Fruit fly (Drosophila melanogaster) whole organism, embryonic: Measurements from ENCODE around the gene egh.

ENCODE experiments used
- Ada2b ChIP-seq: fragments of 200-800 bp; sonication (Bioruptor generic); IDR thresholded peaks from 2 replicates; pipeline ENCODE4 v1.3.6; 2022; ENCODE audit warnings: missing biosample characterization, missing genetic modification characterization
- Adf1 ChIP-seq: fragments of 200-800 bp; sonication (Bioruptor generic); IDR thresholded peaks from 2 replicates; pipeline ENCODE4 v1.3.6; 2022; ENCODE audit warnings: missing biosample characterization, missing genetic modification characterization
- Atf-2 ChIP-seq: fragments of 200-800 bp; sonication (Bioruptor generic); optimal IDR thresholded peaks from 2 replicates; lab custom pipeline; 2016; ENCODE audit warnings: missing biosample characterization, missing genetic modification characterization
- CG10267 ChIP-seq: fragments of 200-800 bp; sonication (Bioruptor generic); optimal IDR thresholded peaks from 2 replicates; lab custom pipeline; 2018; ENCODE audit warnings: missing biosample characterization, mild to moderate bottlenecking, missing genetic modification characterization, moderate library complexity
- CG10321 ChIP-seq: fragments of 200-800 bp; sonication (Bioruptor generic); IDR thresholded peaks from 2 replicates; pipeline ENCODE4 v1.3.6; 2022; ENCODE audit warnings: missing biosample characterization, missing genetic modification characterization
- CG10979 ChIP-seq: fragments of 200-800 bp; sonication (Bioruptor generic); optimal IDR thresholded peaks from 2 replicates; lab custom pipeline; 2018; ENCODE audit warnings: missing biosample characterization, mild to moderate bottlenecking, missing genetic modification characterization, moderate library complexity
- CG11695 ChIP-seq: fragments of 200-800 bp; sonication (Bioruptor generic); IDR thresholded peaks from 3 replicates; pipeline ENCODE4 v1.3.6; 2022; ENCODE audit warnings: missing biosample characterization, missing genetic modification characterization
- CG12071 ChIP-seq: fragments of 200-800 bp; sonication (Bioruptor generic); optimal IDR thresholded peaks from 3 replicates; lab custom pipeline; 2018; ENCODE audit warnings: missing biosample characterization, mild to moderate bottlenecking, missing genetic modification characterization
- CG13287 ChIP-seq: fragments of 200-800 bp; sonication (Bioruptor generic); IDR thresholded peaks from 2 replicates; pipeline ENCODE4 v1.3.6; 2022; ENCODE audit warnings: missing biosample characterization, missing genetic modification characterization; ENCODE audit not compliant: partially characterized antibody
- CG13624 ChIP-seq: fragments of 200-800 bp; sonication (Bioruptor generic); optimal IDR thresholded peaks from 2 replicates; lab custom pipeline; 2016; ENCODE audit warnings: missing biosample characterization, missing genetic modification characterization
- CG14441 ChIP-seq: fragments of 200-800 bp; sonication (Bioruptor generic); IDR thresholded peaks from 2 replicates; pipeline ENCODE4 v1.3.6; 2022; ENCODE audit warnings: missing biosample characterization, missing genetic modification characterization
- CG1529 ChIP-seq: fragments of 200-800 bp; sonication (Bioruptor generic); optimal IDR thresholded peaks from 3 replicates; lab custom pipeline; 2018; ENCODE audit warnings: missing biosample characterization, missing genetic modification characterization
- CG3847 ChIP-seq: fragments of 200-800 bp; sonication (Bioruptor generic); IDR thresholded peaks from 2 replicates; pipeline ENCODE4 v1.3.6; 2022; ENCODE audit warnings: missing biosample characterization, missing genetic modification characterization
- CG43689 ChIP-seq: fragments of 200-800 bp; sonication (Bioruptor generic); IDR thresholded peaks from 2 replicates; pipeline ENCODE4 v1.3.6; 2022; ENCODE audit warnings: missing biosample characterization, missing genetic modification characterization
- CG4854 ChIP-seq: fragments of 200-800 bp; sonication (Bioruptor generic); optimal IDR thresholded peaks from 2 replicates; lab custom pipeline; 2016; ENCODE audit warnings: missing biosample characterization, missing genetic modification characterization, inconsistent platforms
- CG5180 ChIP-seq: fragments of 200-800 bp; sonication (Bioruptor generic); optimal IDR thresholded peaks from 3 replicates; lab custom pipeline; 2017; ENCODE audit warnings: missing biosample characterization, missing genetic modification characterization, mild to moderate bottlenecking, moderate library complexity, missing genetic modification reagents
- CG6272 ChIP-seq: fragments of 200-800 bp; sonication (Bioruptor generic); IDR thresholded peaks from 2 replicates; pipeline ENCODE4 v1.3.6; 2022; ENCODE audit warnings: missing biosample characterization, missing genetic modification characterization
- CG6765 ChIP-seq: fragments of 200-800 bp; sonication (Bioruptor generic); optimal IDR thresholded peaks from 3 replicates; lab custom pipeline; 2017; ENCODE audit warnings: missing biosample characterization, mild to moderate bottlenecking, missing genetic modification characterization
- CG7786 ChIP-seq: fragments of 200-800 bp; sonication (Bioruptor generic); optimal IDR thresholded peaks from 2 replicates; lab custom pipeline; 2016; ENCODE audit warnings: missing biosample characterization, missing genetic modification characterization
- CG7928 ChIP-seq: fragments of 200-800 bp; sonication (Bioruptor generic); optimal IDR thresholded peaks from 2 replicates; lab custom pipeline; 2017; ENCODE audit warnings: missing biosample characterization, mild to moderate bottlenecking, missing genetic modification characterization
- Chrac-16 ChIP-seq: fragments of 200-800 bp; sonication (Bioruptor generic); optimal IDR thresholded peaks from 3 replicates; lab custom pipeline; 2016; ENCODE audit warnings: missing biosample characterization, missing genetic modification characterization
- D ChIP-seq, 2 experiments: fragments of 200-800 bp in 1 of 2; fragments of >200 bp in 1 of 2; sonication (Bioruptor generic) in 1 of 2; optimal IDR thresholded peaks; 2 replicates in 1 of 2; 3 replicates in 1 of 2; lab custom pipeline; 2017; ENCODE audit warnings: mild to moderate bottlenecking in 1 of 2, missing biosample characterization in 1 of 2, missing genetic modification characterization in 1 of 2, missing genetic modification reagents in 1 of 2
- D19B ChIP-seq: fragments of 200-800 bp; sonication (Bioruptor generic); optimal IDR thresholded peaks from 2 replicates; lab custom pipeline; 2017; ENCODE audit warnings: missing biosample characterization, mild to moderate bottlenecking, missing genetic modification characterization
- Dad ChIP-seq: fragments of 200-800 bp; sonication (Bioruptor generic); optimal IDR thresholded peaks from 3 replicates; lab custom pipeline; 2016; ENCODE audit warnings: missing biosample characterization, missing genetic modification characterization
- H15 ChIP-seq: fragments of 200-800 bp; sonication (Bioruptor generic); IDR thresholded peaks from 3 replicates; pipeline ENCODE4 v1.3.6; 2022; ENCODE audit warnings: missing biosample characterization, missing genetic modification characterization
- Hand ChIP-seq: fragments of 200-800 bp; sonication (Bioruptor generic); optimal IDR thresholded peaks from 2 replicates; lab custom pipeline; 2017; ENCODE audit warnings: mild to moderate bottlenecking, missing biosample characterization, missing genetic modification reagents, missing genetic modification characterization
- Hey ChIP-seq: fragments of 200-800 bp; sonication (Bioruptor generic); optimal IDR thresholded peaks from 3 replicates; lab custom pipeline; 2018; ENCODE audit warnings: missing biosample characterization, mild to moderate bottlenecking, missing genetic modification characterization
- Hr78 ChIP-seq, 2 experiments: fragments of 200-800 bp in 1 of 2; fragments of >200 bp in 1 of 2; sonication (Bioruptor generic) in 1 of 2; optimal IDR thresholded peaks; 2 replicates each; lab custom pipeline; 2017 to 2019; ENCODE audit warnings: missing biosample characterization in 2 of 2, missing genetic modification characterization in 2 of 2, mild to moderate bottlenecking in 1 of 2, moderate library complexity in 1 of 2
- Lim3 ChIP-seq: fragments of 200-800 bp; sonication (Bioruptor generic); IDR thresholded peaks from 2 replicates; pipeline ENCODE4 v1.3.6; 2022; ENCODE audit warnings: missing biosample characterization, missing genetic modification characterization
- Mad ChIP-seq: fragments of 200-800 bp; sonication (Bioruptor generic); optimal IDR thresholded peaks from 2 replicates; lab custom pipeline; 2016; ENCODE audit warnings: missing biosample characterization, missing genetic modification characterization
- Nf-YC ChIP-seq: fragments of 200-800 bp; optimal IDR thresholded peaks from 3 replicates; lab custom pipeline; 2019; ENCODE audit warnings: missing biosample characterization, mild to moderate bottlenecking, missing genetic modification characterization, moderate library complexity
- Ravus ChIP-seq: fragments of 200-800 bp; sonication (Bioruptor generic); IDR thresholded peaks from 2 replicates; pipeline ENCODE4 v1.3.6; 2022; ENCODE audit warnings: missing biosample characterization, missing genetic modification characterization
- Sox100B ChIP-seq: fragments of 200-800 bp; sonication (Bioruptor generic); optimal IDR thresholded peaks from 3 replicates; lab custom pipeline; 2018; ENCODE audit warnings: missing biosample characterization, mild to moderate bottlenecking, missing genetic modification characterization
- chm ChIP-seq: fragments of 200-800 bp; sonication (Bioruptor generic); IDR thresholded peaks from 2 replicates; pipeline ENCODE4 v1.3.6; 2022; ENCODE audit warnings: missing biosample characterization, missing genetic modification characterization
- ems ChIP-seq: fragments of 200-800 bp; sonication (Bioruptor generic); optimal IDR thresholded peaks from 3 replicates; lab custom pipeline; 2016; ENCODE audit warnings: missing biosample characterization, missing genetic modification characterization
- h ChIP-seq: fragments of >200 bp; optimal IDR thresholded peaks from 2 replicates; lab custom pipeline; 2017
- lov ChIP-seq, 2 experiments: fragments of 200-800 bp in 1 of 2; fragments of >200 bp in 1 of 2; sonication (Bioruptor generic) in 1 of 2; IDR thresholded peaks in 1 of 2; optimal IDR thresholded peaks in 1 of 2; 2 replicates in 1 of 2; 3 replicates in 1 of 2; pipeline versions ENCODE4 v1.3.6 to Lab custom; 2017 to 2022; ENCODE audit warnings: missing biosample characterization in 1 of 2, missing genetic modification characterization in 1 of 2
- nau ChIP-seq: fragments of 200-800 bp; sonication (Bioruptor generic); optimal IDR thresholded peaks from 3 replicates; lab custom pipeline; 2017; ENCODE audit warnings: missing biosample characterization, mild to moderate bottlenecking, missing genetic modification characterization, missing genetic modification reagents
- odd ChIP-seq: fragments of 200-800 bp; sonication (Bioruptor generic); optimal IDR thresholded peaks from 2 replicates; lab custom pipeline; 2017; ENCODE audit warnings: missing biosample characterization, mild to moderate bottlenecking, missing genetic modification characterization
- onecut ChIP-seq: fragments of 200-800 bp; sonication (Bioruptor generic); IDR thresholded peaks from 2 replicates; pipeline ENCODE4 v1.3.6; 2022; ENCODE audit warnings: missing biosample characterization, missing genetic modification characterization
- org-1 ChIP-seq: fragments of 200-800 bp; sonication (Bioruptor generic); optimal IDR thresholded peaks from 2 replicates; lab custom pipeline; 2017; ENCODE audit warnings: missing biosample characterization, missing genetic modification characterization
- otp ChIP-seq: fragments of 200-800 bp; sonication (Bioruptor generic); IDR thresholded peaks from 3 replicates; pipeline ENCODE4, ENCODE4 v1.3.6; 2022; ENCODE audit warnings: missing biosample characterization, missing genetic modification characterization
- p53 ChIP-seq: fragments of 200-800 bp; sonication (Bioruptor generic); optimal IDR thresholded peaks from 2 replicates; lab custom pipeline; 2016; ENCODE audit warnings: missing biosample characterization, missing genetic modification characterization
- pho ChIP-seq: fragments of 200-800 bp; sonication (Bioruptor generic); optimal IDR thresholded peaks from 2 replicates; lab custom pipeline; 2016; ENCODE audit warnings: missing biosample characterization, missing genetic modification characterization
- pnt ChIP-seq: fragments of 200-800 bp; sonication (Bioruptor generic); optimal IDR thresholded peaks from 3 replicates; lab custom pipeline; 2016; ENCODE audit warnings: missing biosample characterization, missing genetic modification characterization
- sc ChIP-seq, 3 experiments: fragments of >200 bp in 2 of 3; fragments of 200-800 bp in 1 of 3; sonication (Bioruptor generic) in 1 of 3; optimal IDR thresholded peaks; 2 replicates in 2 of 3; 3 replicates in 1 of 3; lab custom pipeline; 2017; ENCODE audit warnings: mild to moderate bottlenecking in 1 of 3, missing biosample characterization in 1 of 3, missing genetic modification characterization in 1 of 3, missing genetic modification reagents in 1 of 3
- sima ChIP-seq: fragments of 200-800 bp; sonication (Bioruptor generic); optimal IDR thresholded peaks from 2 replicates; lab custom pipeline; 2016; ENCODE audit warnings: missing biosample characterization, missing genetic modification characterization
- zf30C ChIP-seq: fragments of 200-800 bp; sonication (Bioruptor generic); optimal IDR thresholded peaks from 3 replicates; lab custom pipeline; 2018; ENCODE audit warnings: missing biosample characterization, mild to moderate bottlenecking, missing genetic modification characterization

egh gene

DNA sequence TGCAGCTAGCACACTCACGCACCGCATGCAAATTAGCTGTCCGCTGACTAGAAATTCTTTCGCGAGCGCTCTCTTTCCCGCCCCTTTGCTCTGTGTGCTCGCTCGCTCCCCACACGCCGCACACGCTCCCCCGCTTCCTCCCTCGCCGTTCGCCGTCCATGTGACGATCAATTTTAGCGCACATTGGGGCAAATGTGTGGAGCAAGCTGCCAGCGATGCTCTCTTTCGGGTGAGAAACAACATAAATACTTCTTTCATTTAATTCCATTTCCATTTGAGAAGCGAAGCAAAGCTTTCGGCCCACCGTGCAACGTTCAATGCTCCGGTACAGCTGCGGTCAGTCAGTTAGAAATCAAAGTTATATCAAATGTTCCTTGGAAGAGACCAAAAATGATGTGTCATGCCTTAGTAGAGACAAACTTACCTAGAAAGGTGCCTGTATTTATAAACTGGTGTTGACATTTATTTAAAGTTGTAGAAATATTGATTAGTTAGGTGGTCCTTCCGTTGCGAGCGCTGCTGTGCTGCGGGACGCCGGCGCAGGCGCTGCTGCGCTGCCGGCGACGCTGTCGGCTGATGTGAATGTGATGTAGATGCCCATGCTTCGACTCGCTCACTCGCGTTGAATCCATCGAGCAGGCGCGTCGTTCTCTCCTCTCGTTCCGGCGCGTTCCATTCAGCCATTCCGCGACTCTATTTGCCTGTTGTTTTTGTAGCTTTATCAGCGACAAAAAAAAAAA, 57.9 kb downstream of the egh start (continued):
- peak; percentile 88 for TF ChIP-seq Hey (tag; lab: Kevin White, UChicago)
- TF ChIP-seq H15 (GFP tag; lab: Robert Waterston, UW): peak; percentile 94
- TF ChIP-seq Atf-2 (GFP tag; lab: Kevin White, UChicago): peak; percentile 96
- TF ChIP-seq CG10979 (tag; lab: Kevin White, UChicago): peak; percentile 94
- TF ChIP-seq CG14441: peak; percentile 95
- TF ChIP-seq CG5180 (GFP tag; lab: Kevin White, UChicago): peak; percentile 90
- peak; percentile 89 for TF ChIP-seq CG43689
- TF ChIP-seq CG10321 (GFP tag; lab: Robert Waterston, UW): peak; percentile 75; the same call in 1 of the 2 replicates
- TF ChIP-seq Adf1: peak; percentile 100
- peak; percentile 98 for TF ChIP-seq Hand (GFP tag; lab: Kevin White, UChicago)
- TF ChIP-seq CG4854: peak; percentile 93
- TF ChIP-seq p53 (GFP tag; lab: Kevin White, UChicago): peak; percentile 92
- peak; percentile 94 for TF ChIP-seq CG6765 (GFP tag; lab: Kevin White, UChicago)
- TF ChIP-seq CG7786 (GFP tag; lab: Kevin White, UChicago): peak; percentile 97
- TF ChIP-seq org-1 (GFP tag; lab: Kevin White, UChicago): peak; percentile 99
- peak; percentile 97 for TF ChIP-seq CG11695 (GFP tag; lab: Robert Waterston, UW)
- TF ChIP-seq Ravus (GFP tag; lab: Robert Waterston, UW): peak; percentile 81
- no peak for TF ChIP-seq D (optimal IDR thresholded peaks at IDR 0.05; lab: Kevin White, UChicago)
- peak; percentile 93 for TF ChIP-seq D (GFP tag; optimal IDR thresholded peaks at IDR 0.05; lab: Kevin White, UChicago)
- TF ChIP-seq Hr78 (GFP tag; optimal IDR thresholded peaks at IDR 0.05; lab: Kevin White, UChicago): peak in 1 of 2 experiments; percentile 90
- TF ChIP-seq pho (GFP tag; lab: Kevin White, UChicago): peak; percentile 96
- TF ChIP-seq Mad: peak; percentile 95
- peak; percentile 79 for TF ChIP-seq sima (GFP tag; lab: Kevin White, UChicago)
- TF ChIP-seq odd (GFP tag; lab: Kevin White, UChicago): peak; percentile 98
- TF ChIP-seq otp (GFP tag; lab: Robert Waterston, UW): peak; percentile 94
- peak; percentile 96 for TF ChIP-seq CG1529 (GFP tag; lab: Kevin White, UChicago)
- peak; percentile 97 for TF ChIP-seq CG12071
- peak; percentile 88 for TF ChIP-seq Nf-YC (tag; lab: Kevin White, UChicago)
- no peak for TF ChIP-seq h (lab: Kevin White, UChicago)
- peak; percentile 96 for TF ChIP-seq nau
- TF ChIP-seq CG13287 (GFP tag; lab: Robert Waterston, UW): peak; percentile 39
- TF ChIP-seq CG6272 (GFP tag; lab: Robert Waterston, UW): peak; percentile 91
- TF ChIP-seq zf30C: peak; percentile 25
- TF ChIP-seq lov (optimal IDR thresholded peaks at IDR 0.05; lab: Kevin White, UChicago): no peak
- peak; percentile 91 for TF ChIP-seq lov (GFP tag; IDR thresholded peaks at IDR 0.05; lab: Robert Waterston, UW)
- peak; percentile 94 for TF ChIP-seq Sox100B
- peak; percentile 94 for TF ChIP-seq pnt
- TF ChIP-seq onecut (GFP tag; lab: Robert Waterston, UW): peak; percentile 96
- peak; percentile 96 for TF ChIP-seq chm (GFP tag; lab: Robert Waterston, UW)
- peak; percentile 96 for TF ChIP-seq CG3847 (GFP tag; lab: Robert Waterston, UW)
- peak; percentile 97 for TF ChIP-seq ems (GFP tag; lab: Kevin White, UChicago)
- TF ChIP-seq Chrac-16 (GFP tag; lab: Kevin White, UChicago): peak; percentile 96
- TF ChIP-seq Dad: peak; percentile 96
- peak; percentile 74 for TF ChIP-seq CG7928 (GFP tag; lab: Kevin White, UChicago)
- TF ChIP-seq Ada2b (GFP tag; lab: Robert Waterston, UW): peak; percentile 95
- peak; percentile 98 for TF ChIP-seq CG13624 (GFP tag; lab: Kevin White, UChicago)
- peak; percentile 90 for TF ChIP-seq D19B (GFP tag; lab: Kevin White, UChicago)
- no peak for TF ChIP-seq sc (optimal IDR thresholded peaks at IDR 0.05; lab: Kevin White, UChicago)
- peak; percentile 93 for TF ChIP-seq sc (GFP tag; optimal IDR thresholded peaks at IDR 0.05; lab: Kevin White, UChicago)
- TF ChIP-seq Lim3 (GFP tag; lab: Robert Waterston, UW): peak; percentile 90
- peak; percentile 89 for TF ChIP-seq CG10267 (tag; lab: Kevin White, UChicago)
